Fruit fly (Drosophila melanogaster): ENCODE measurements around the gene Hsp67Bc.

Gene Hsp67Bc

DNA sequence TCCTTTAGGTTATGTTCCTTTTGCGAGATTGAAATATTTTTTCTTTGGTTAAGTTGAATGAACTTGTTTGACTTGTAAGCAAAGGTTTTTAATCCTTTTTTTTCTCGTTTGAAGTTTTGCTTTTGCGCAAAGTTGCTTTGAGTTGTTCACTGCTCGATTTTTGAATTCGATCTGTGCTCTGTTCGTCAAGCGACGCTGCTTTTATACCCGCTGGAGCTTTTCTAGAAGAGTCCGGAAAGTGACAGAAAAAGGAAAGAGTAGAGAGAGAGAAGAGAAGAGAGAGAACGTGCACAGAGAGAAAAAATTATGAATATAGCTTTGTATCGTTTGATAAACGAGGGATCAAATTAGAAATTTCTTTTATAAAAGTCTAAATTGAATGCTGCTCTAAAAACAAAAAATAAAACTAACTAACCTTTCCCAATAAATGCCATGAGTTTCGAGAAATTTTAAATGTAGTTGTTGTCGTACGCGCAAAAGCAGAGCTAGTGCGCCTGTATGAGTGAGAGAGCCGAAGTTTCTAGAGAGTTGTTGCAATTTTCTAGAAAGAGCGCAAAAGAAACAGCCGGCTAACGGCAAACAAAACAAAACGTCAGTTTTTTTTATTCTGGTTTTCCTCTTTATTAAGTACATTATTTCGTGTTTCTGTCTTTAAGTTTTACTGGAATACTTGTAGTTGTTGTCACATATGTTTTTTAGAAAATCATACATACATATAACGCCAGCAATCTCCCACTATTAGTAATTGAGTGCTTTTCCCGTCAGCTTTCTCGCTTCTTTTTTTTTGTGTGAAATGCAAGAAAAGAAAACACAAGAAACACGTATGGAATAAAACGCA lies 5.1 kb upstream of the Hsp67Bc start, which contains the start of gene Hsp26:
Hsp26 (minus strand) TSS at position 230 of the 838 bp plus-strand sequence.
- TF ChIP-seq CG32772 (GFP tag; IDR thresholded peaks at IDR 0.05) (peak; percentile 71), Sox102F (GFP tag; optimal IDR thresholded peaks at IDR 0.05) (peak; percentile 90), vnd (GFP tag; IDR thresholded peaks at IDR 0.05; ENCODE audit: partially characterized antibody) (no peak), ttk (GFP tag; IDR thresholded peaks at IDR 0.05) (peak; percentile 73), bab2 (GFP tag; optimal IDR thresholded peaks at IDR 0.05) (peak; percentile 83), Dfd (GFP tag; optimal IDR thresholded peaks at IDR 0.05) (no peak), CG12219 (GFP tag; optimal IDR thresholded peaks at IDR 0.05) (peak; percentile 79), pb (GFP tag; optimal IDR thresholded peaks at IDR 0.05) (peak; percentile 54), CG2120 (GFP tag; optimal IDR thresholded peaks at IDR 0.05) (peak; percentile 92), sisA (GFP tag; IDR thresholded peaks at IDR 0.05) (peak; percentile 74), CG18599 (GFP tag; optimal IDR thresholded peaks at IDR 0.05) (peak; percentile 84), lilli (GFP tag; optimal IDR thresholded peaks at IDR 0.05) (peak; percentile 89), CG10959 (GFP tag; IDR thresholded peaks at IDR 0.05) (no peak; the same call in 1 of the 2 replicates), CG2678 (tag; optimal IDR thresholded peaks at IDR 0.05) (peak; percentile 86), pzg (GFP tag; optimal IDR thresholded peaks at IDR 0.05) (no peak), CG1792 (GFP tag; optimal IDR thresholded peaks at IDR 0.05) (peak; percentile 78), CG7372 (GFP tag; IDR thresholded peaks at IDR 0.05) (0 out of 2 replicates have a peak, but pooled peaks have one; percentile 35), Xbp1 (GFP tag; optimal IDR thresholded peaks at IDR 0.05) (peak; percentile 89), tll (GFP tag; optimal IDR thresholded peaks at IDR 0.05) (no peak), mld (GFP tag; IDR thresholded peaks at IDR 0.05; ENCODE audit: partially characterized antibody) (no peak), NFAT (GFP tag; IDR thresholded peaks at IDR 0.05) (peak; percentile 49; the same call in 1 of the 2 replicates), CkIIα-i1 (GFP tag; IDR thresholded peaks at IDR 0.05) (no peak), CG1647 (GFP tag; optimal IDR thresholded peaks at IDR 0.05) (peak; percentile 58), CG13287 (GFP tag; IDR thresholded peaks at IDR 0.05; ENCODE audit: partially characterized antibody) (no peak; the same call in 1 of the 2 replicates), sens (GFP tag) (peak; percentile 99), CG7839 (tag; optimal IDR thresholded peaks at IDR 0.05) (peak; percentile 86), Ravus (GFP tag; IDR thresholded peaks at IDR 0.05) (peak; percentile 32; the same call in 1 of the 2 replicates), hbn (GFP tag; IDR thresholded peaks at IDR 0.05; ENCODE audit: partially characterized antibody) (no peak), CG30403 (GFP tag; optimal IDR thresholded peaks at IDR 0.05) (peak; percentile 89), Antp (GFP tag; optimal IDR thresholded peaks at IDR 0.05) (peak; percentile 86), CG4424 (GFP tag; optimal IDR thresholded peaks at IDR 0.05) (peak; percentile 83), inv (GFP tag; IDR thresholded peaks at IDR 0.05; ENCODE audit: partially characterized antibody) (no peak), CG7271 (tag; optimal IDR thresholded peaks at IDR 0.05) (no peak), Pdp1 (GFP tag; optimal IDR thresholded peaks at IDR 0.05) (peak; percentile 75 to 82), slou (GFP tag; optimal IDR thresholded peaks at IDR 0.05) (peak; percentile 62), Hr3 (GFP tag; optimal IDR thresholded peaks at IDR 0.05) (peak; percentile 80), lab (GFP tag; optimal IDR thresholded peaks at IDR 0.05) (peak; percentile 91), CG15269 (tag; optimal IDR thresholded peaks at IDR 0.05) (peak; percentile 85), az2 (GFP tag; optimal IDR thresholded peaks at IDR 0.05) (peak; percentile 85), Stat92E (GFP tag; optimal IDR thresholded peaks at IDR 0.05) (peak in 1 of 3 experiments; percentile 59), salm (tag; optimal IDR thresholded peaks at IDR 0.05) (peak; percentile 85), fu2 (GFP tag; optimal IDR thresholded peaks at IDR 0.05) (peak; percentile 83), CG8478 (optimal IDR thresholded peaks at IDR 0.05) (no peak), tgo (GFP tag; IDR thresholded peaks at IDR 0.05) (peak; percentile 82), ac (GFP tag; optimal IDR thresholded peaks at IDR 0.05) (no peak), Opbp (GFP tag; IDR thresholded peaks at IDR 0.05; ENCODE audit: partially characterized antibody) (no peak), CG15696 (tag; optimal IDR thresholded peaks at IDR 0.05) (peak; percentile 12), CG8281 (tag; optimal IDR thresholded peaks at IDR 0.05) (peak; percentile 60)

Data from whole organism, embryonic.